Fruit fly (Drosophila melanogaster) whole organism, embryonic: ENCODE measurements around the gene CG43221.

Experiments used
- Bgb ChIP-seq: fragments of 200-800 bp; sonication (Bioruptor generic); IDR thresholded peaks from 2 replicates; pipeline ENCODE4 v1.3.6; 2022; ENCODE audit warnings: missing biosample characterization, missing genetic modification characterization; ENCODE audit not compliant: partially characterized antibody
- CG10209 ChIP-seq: fragments of 200-800 bp; sonication (Bioruptor generic); optimal IDR thresholded peaks from 3 replicates; lab custom pipeline; 2017; ENCODE audit warnings: missing biosample characterization, mild to moderate bottlenecking, missing genetic modification characterization, missing genetic modification reagents
- CG11560 ChIP-seq: fragments of 200-800 bp; sonication (Bioruptor generic); IDR thresholded peaks from 3 replicates; pipeline ENCODE4 v1.3.6; 2022; ENCODE audit warnings: missing biosample characterization, missing genetic modification characterization
- CG15269 ChIP-seq: fragments of 200-800 bp; sonication (Bioruptor generic); optimal IDR thresholded peaks from 2 replicates; lab custom pipeline; 2018; ENCODE audit warnings: missing biosample characterization, mild to moderate bottlenecking, missing genetic modification characterization, moderate library complexity
- CG17361 ChIP-seq: fragments of 200-800 bp; sonication (Bioruptor generic); IDR thresholded peaks from 3 replicates; pipeline ENCODE4 v1.3.6; 2022; ENCODE audit warnings: missing biosample characterization, missing genetic modification characterization
- CG17568 ChIP-seq: fragments of 200-800 bp; sonication (Bioruptor generic); optimal IDR thresholded peaks from 2 replicates; lab custom pipeline; 2018; ENCODE audit warnings: missing biosample characterization, mild to moderate bottlenecking, missing genetic modification characterization, moderate library complexity
- CG18262 ChIP-seq: fragments of 200-800 bp; optimal IDR thresholded peaks from 3 replicates; lab custom pipeline; 2019; ENCODE audit warnings: missing biosample characterization, mild to moderate bottlenecking, missing genetic modification characterization, moderate library complexity
- CG18476 ChIP-seq: fragments of 200-800 bp; sonication (Bioruptor generic); optimal IDR thresholded peaks from 2 replicates; lab custom pipeline; 2016; ENCODE audit warnings: missing biosample characterization, mild to moderate bottlenecking, missing genetic modification characterization
- CG2875 ChIP-seq: fragments of 200-800 bp; sonication (Bioruptor generic); optimal IDR thresholded peaks from 2 replicates; lab custom pipeline; 2017; ENCODE audit warnings: missing biosample characterization, mild to moderate bottlenecking, missing genetic modification characterization, missing genetic modification reagents
- CG31441 ChIP-seq: fragments of 200-800 bp; sonication (Bioruptor generic); IDR thresholded peaks from 2 replicates; pipeline ENCODE4 v1.3.6; 2022; ENCODE audit warnings: missing biosample characterization, missing genetic modification characterization
- CG42726 ChIP-seq: fragments of 200-800 bp; sonication (Bioruptor generic); IDR thresholded peaks from 2 replicates; pipeline ENCODE4 v1.3.6; 2022; ENCODE audit warnings: missing biosample characterization, missing genetic modification characterization; ENCODE audit not compliant: partially characterized antibody
- CG4282 ChIP-seq: fragments of 200-800 bp; sonication (Bioruptor generic); optimal IDR thresholded peaks from 2 replicates; lab custom pipeline; 2016; ENCODE audit warnings: missing biosample characterization, missing genetic modification characterization
- CG4360 ChIP-seq: fragments of 200-800 bp; sonication (Bioruptor generic); IDR thresholded peaks from 2 replicates; pipeline ENCODE4 v1.3.6; 2022; ENCODE audit warnings: missing biosample characterization, missing genetic modification characterization
- CG4617 ChIP-seq: fragments of 200-800 bp; sonication (Bioruptor generic); optimal IDR thresholded peaks from 3 replicates; lab custom pipeline; 2016; ENCODE audit warnings: missing biosample characterization, missing genetic modification characterization, borderline replicate concordance
- CG4707 ChIP-seq: fragments of 200-800 bp; sonication (Bioruptor generic); optimal IDR thresholded peaks from 2 replicates; lab custom pipeline; 2018; ENCODE audit warnings: missing biosample characterization, mild to moderate bottlenecking, missing genetic modification characterization, moderate library complexity
- CG6254 ChIP-seq: fragments of 200-800 bp; sonication (Bioruptor generic); optimal IDR thresholded peaks from 3 replicates; lab custom pipeline; 2017; ENCODE audit warnings: mild to moderate bottlenecking, missing biosample characterization, missing genetic modification reagents, missing genetic modification characterization
- CG9876 ChIP-seq: fragments of 200-800 bp; sonication (Bioruptor generic); optimal IDR thresholded peaks from 2 replicates; lab custom pipeline; 2016; ENCODE audit warnings: missing biosample characterization, missing genetic modification characterization
- Dad ChIP-seq: fragments of 200-800 bp; sonication (Bioruptor generic); optimal IDR thresholded peaks from 3 replicates; lab custom pipeline; 2016; ENCODE audit warnings: missing biosample characterization, missing genetic modification characterization
- Deaf1 ChIP-seq: fragments of 200-800 bp; optimal IDR thresholded peaks from 3 replicates; lab custom pipeline; 2019; ENCODE audit warnings: missing biosample characterization, mild to moderate bottlenecking, missing genetic modification characterization, moderate library complexity
- Drgx ChIP-seq: fragments of 200-800 bp; sonication (Bioruptor generic); IDR thresholded peaks from 2 replicates; pipeline ENCODE4 v1.3.6; 2022; ENCODE audit warnings: missing biosample characterization, missing genetic modification characterization
- HLH4C ChIP-seq: fragments of 200-800 bp; sonication (Bioruptor generic); IDR thresholded peaks from 3 replicates; pipeline ENCODE4 v1.3.6; 2022; ENCODE audit warnings: missing biosample characterization, missing genetic modification characterization; ENCODE audit not compliant: partially characterized antibody
- Hmr ChIP-seq: fragments of 200-800 bp; sonication (Bioruptor generic); optimal IDR thresholded peaks from 3 replicates; lab custom pipeline; 2017; ENCODE audit warnings: mild to moderate bottlenecking, missing biosample characterization, missing genetic modification reagents, missing genetic modification characterization
- Lhr ChIP-seq: fragments of 200-800 bp; sonication (Bioruptor generic); optimal IDR thresholded peaks from 3 replicates; lab custom pipeline; 2017; ENCODE audit warnings: mild to moderate bottlenecking, missing biosample characterization, missing genetic modification reagents, missing genetic modification characterization
- Max ChIP-seq: fragments of 200-800 bp; sonication (Bioruptor generic); optimal IDR thresholded peaks from 2 replicates; lab custom pipeline; 2016; ENCODE audit warnings: missing biosample characterization, mild to moderate bottlenecking, missing genetic modification characterization
- Myb ChIP-seq: fragments of 200-800 bp; sonication (Bioruptor generic); optimal IDR thresholded peaks from 2 replicates; lab custom pipeline; 2016; ENCODE audit warnings: missing biosample characterization, missing genetic modification characterization
- Ptx1 ChIP-seq: fragments of 200-800 bp; sonication (Bioruptor generic); IDR thresholded peaks from 2 replicates; pipeline ENCODE4 v1.3.6; 2022; ENCODE audit warnings: missing biosample characterization, missing genetic modification characterization
- Six4 ChIP-seq: fragments of 200-800 bp; sonication (Bioruptor generic); optimal IDR thresholded peaks from 2 replicates; lab custom pipeline; 2016; ENCODE audit warnings: missing biosample characterization, missing genetic modification characterization
- Sox100B ChIP-seq: fragments of 200-800 bp; sonication (Bioruptor generic); optimal IDR thresholded peaks from 3 replicates; lab custom pipeline; 2018; ENCODE audit warnings: missing biosample characterization, mild to moderate bottlenecking, missing genetic modification characterization
- TFAM ChIP-seq: fragments of 200-800 bp; sonication (Bioruptor generic); optimal IDR thresholded peaks from 2 replicates; lab custom pipeline; 2017; ENCODE audit warnings: missing biosample characterization, missing genetic modification characterization, inconsistent platforms
- Tbp ChIP-seq: fragments of >200 bp; optimal IDR thresholded peaks from 2 replicates; lab custom pipeline; 2018; ENCODE audit warnings: missing biosample characterization, missing genetic modification characterization
- amos ChIP-seq: fragments of 200-800 bp; sonication (Bioruptor generic); IDR thresholded peaks from 2 replicates; pipeline ENCODE4 v1.3.6; 2022; ENCODE audit warnings: missing biosample characterization, missing genetic modification characterization; ENCODE audit not compliant: partially characterized antibody
- ap ChIP-seq: fragments of 200-800 bp; sonication (Bioruptor generic); IDR thresholded peaks from 2 replicates; pipeline ENCODE4 v1.3.6; 2022; ENCODE audit warnings: missing biosample characterization, missing genetic modification characterization
- cato ChIP-seq: fragments of 200-800 bp; sonication (Bioruptor generic); optimal IDR thresholded peaks from 2 replicates; lab custom pipeline; 2016; ENCODE audit warnings: missing biosample characterization, missing genetic modification characterization, borderline replicate concordance
- cg ChIP-seq: fragments of 200-800 bp; sonication (Bioruptor generic); optimal IDR thresholded peaks from 3 replicates; lab custom pipeline; 2019; ENCODE audit warnings: missing biosample characterization, mild to moderate bottlenecking, missing genetic modification characterization, moderate library complexity
- chif ChIP-seq, 2 experiments: fragments of 200-800 bp; sonication (Bioruptor generic); optimal IDR thresholded peaks; 3 replicates each; lab custom pipeline; 2016; ENCODE audit warnings: missing biosample characterization in 2 of 2, missing genetic modification characterization in 2 of 2
- emc ChIP-seq: fragments of 200-800 bp; sonication (Bioruptor generic); optimal IDR thresholded peaks from 2 replicates; lab custom pipeline; 2016; ENCODE audit warnings: missing biosample characterization, missing genetic modification characterization
- fd64A ChIP-seq: fragments of 200-800 bp; sonication (Bioruptor generic); optimal IDR thresholded peaks from 3 replicates; lab custom pipeline; 2018; ENCODE audit warnings: missing biosample characterization, mild to moderate bottlenecking, missing genetic modification characterization
- her ChIP-seq: fragments of 200-800 bp; sonication (Bioruptor generic); optimal IDR thresholded peaks from 2 replicates; lab custom pipeline; 2016; ENCODE audit warnings: missing biosample characterization, missing genetic modification characterization
- kni ChIP-seq: fragments of 200-800 bp; sonication (Bioruptor generic); optimal IDR thresholded peaks from 3 replicates; lab custom pipeline; 2017; ENCODE audit warnings: mild to moderate bottlenecking, missing biosample characterization, missing genetic modification reagents, missing genetic modification characterization
- p53 ChIP-seq: fragments of 200-800 bp; sonication (Bioruptor generic); optimal IDR thresholded peaks from 2 replicates; lab custom pipeline; 2016; ENCODE audit warnings: missing biosample characterization, missing genetic modification characterization
- phol ChIP-seq: fragments of 200-800 bp; sonication (Bioruptor generic); optimal IDR thresholded peaks from 3 replicates; lab custom pipeline; 2018; ENCODE audit warnings: missing biosample characterization, mild to moderate bottlenecking, missing genetic modification characterization, moderate library complexity
- prd ChIP-seq, 3 experiments: fragments of >200 bp in 2 of 3; fragments of 200-800 bp in 1 of 3; sonication (Bioruptor generic) in 1 of 3; optimal IDR thresholded peaks in 2 of 3; IDR thresholded peaks in 1 of 3; 2 replicates in 2 of 3; 3 replicates in 1 of 3; pipeline versions ENCODE4 v1.3.6 to Lab custom; 2017 to 2022; ENCODE audit warnings: missing biosample characterization in 1 of 3, missing genetic modification characterization in 1 of 3
- pzg ChIP-seq: fragments of 200-800 bp; sonication (Bioruptor generic); optimal IDR thresholded peaks from 3 replicates; lab custom pipeline; 2018; ENCODE audit warnings: missing biosample characterization, mild to moderate bottlenecking, missing genetic modification characterization, moderate library complexity
- salm ChIP-seq: fragments of 200-800 bp; sonication (Bioruptor generic); optimal IDR thresholded peaks from 2 replicates; lab custom pipeline; 2018; ENCODE audit warnings: missing biosample characterization, mild to moderate bottlenecking, missing genetic modification characterization
- sim ChIP-seq: fragments of 200-800 bp; sonication (Bioruptor generic); IDR thresholded peaks from 2 replicates; pipeline ENCODE4 v1.3.6; 2022; ENCODE audit warnings: missing biosample characterization, missing genetic modification characterization
- sqz ChIP-seq: fragments of 200-800 bp; sonication (Bioruptor generic); optimal IDR thresholded peaks from 3 replicates; lab custom pipeline; 2018; ENCODE audit warnings: missing biosample characterization, mild to moderate bottlenecking, missing genetic modification characterization
- zen2 ChIP-seq: fragments of 200-800 bp; sonication (Bioruptor generic); IDR thresholded peaks from 3 replicates; pipeline ENCODE4 v1.3.6; 2022; ENCODE audit warnings: missing biosample characterization, missing genetic modification characterization; ENCODE audit not compliant: partially characterized antibody

Gene CG43221

DNA sequence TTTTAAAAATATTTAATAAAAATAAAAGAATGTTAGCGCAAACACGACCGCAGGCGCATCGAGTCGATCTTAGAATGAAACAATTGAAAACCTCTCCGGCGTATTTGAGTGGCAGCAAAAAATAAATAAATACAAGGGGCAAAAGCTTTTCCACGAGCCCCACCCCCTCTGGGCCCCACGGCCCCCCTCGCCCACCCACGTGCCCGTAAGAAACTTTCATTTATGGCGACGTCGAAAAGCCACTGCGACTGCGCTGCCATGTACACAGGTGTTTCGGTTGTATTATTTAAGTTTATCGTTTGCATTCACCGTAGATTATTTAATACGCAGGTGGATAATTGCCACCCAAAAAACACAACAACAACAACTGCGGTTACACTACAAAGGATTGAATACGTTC, 37.1 kb upstream of the CG43221 start (continued):
- no peak for TF ChIP-seq CG31441 (GFP tag; lab: Robert Waterston, UW)
- TF ChIP-seq pzg (GFP tag; lab: Kevin White, UChicago), result no peak
- no peak for TF ChIP-seq chif (GFP tag; optimal IDR thresholded peaks at IDR 0.05; lab: Kevin White, UChicago)
- no peak for TF ChIP-seq CG17361
- TF ChIP-seq Max (GFP tag; lab: Kevin White, UChicago), result no peak
- TF ChIP-seq cato (GFP tag; lab: Kevin White, UChicago), result no peak
- TF ChIP-seq Six4, result no peak
- peak; percentile 40 for TF ChIP-seq Hmr (GFP tag; lab: Kevin White, UChicago)
- peak; percentile 1 for TF ChIP-seq CG10209 (GFP tag; lab: Kevin White, UChicago)
- TF ChIP-seq fd64A (GFP tag; lab: Kevin White, UChicago), result no peak
- TF ChIP-seq Dad, result no peak
- TF ChIP-seq CG18476 (GFP tag; lab: Kevin White, UChicago), result no peak
- no peak for TF ChIP-seq zen2 (GFP tag; lab: Robert Waterston, UW)
- TF ChIP-seq Drgx, result no peak
- TF ChIP-seq CG42726 (GFP tag; lab: Robert Waterston, UW), result no peak
- peak; percentile 22 for TF ChIP-seq CG15269 (tag; lab: Kevin White, UChicago)
- TF ChIP-seq, all 482 proteins: peak for 39

DNA sequence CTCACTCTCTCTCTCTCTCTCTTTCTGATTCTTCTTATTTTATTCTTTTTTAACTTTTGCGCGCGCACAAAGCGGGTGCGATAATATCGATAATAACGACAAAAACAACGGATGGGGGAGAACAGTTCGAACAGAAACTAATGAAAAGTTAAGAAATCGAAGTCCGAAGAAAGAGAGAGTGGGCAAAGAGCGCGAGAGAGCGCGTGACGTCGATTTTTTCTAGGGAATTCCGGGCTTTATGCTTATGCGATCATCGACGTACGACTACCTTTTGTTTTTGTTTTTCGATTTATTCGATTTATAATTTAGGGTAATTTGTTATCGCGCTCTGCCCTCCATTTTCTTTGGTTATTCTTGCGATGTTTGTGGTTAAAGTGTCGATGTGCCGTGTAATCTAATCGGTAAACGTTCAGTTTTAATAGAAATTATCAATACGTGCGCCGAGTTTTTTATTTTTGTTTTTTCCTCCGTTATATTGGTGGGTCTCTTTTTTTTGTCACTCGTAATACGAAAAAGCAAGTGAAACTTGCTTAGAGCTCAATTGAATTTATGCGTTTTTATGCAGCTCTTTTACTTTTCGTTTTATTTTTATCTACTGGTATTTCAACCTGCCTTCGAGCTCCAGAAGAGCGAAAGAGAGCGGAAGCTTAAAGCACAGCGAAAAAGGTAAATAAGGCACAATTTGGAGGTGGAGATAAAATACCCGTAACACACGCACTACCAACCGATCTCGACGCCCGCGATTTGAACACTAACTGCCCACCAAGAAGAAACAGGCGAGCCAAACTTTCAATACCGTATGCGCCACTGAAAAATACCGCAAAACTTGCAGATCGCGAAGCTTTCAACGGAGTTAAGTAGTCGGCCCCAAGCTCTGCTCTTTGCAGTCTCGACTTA, 35.7 kb upstream of the CG43221 start, which contains the start of gene dl:
TSS of gene dl (minus strand) at position 757 of the 897 bp plus-strand sequence.
- peak; percentile 20; the same call in 1 of the 2 replicates for TF ChIP-seq Ptx1 (GFP tag; lab: Robert Waterston, UW)
- TF ChIP-seq Lhr (GFP tag; lab: Kevin White, UChicago), result no peak
- no peak for TF ChIP-seq CG4617 (GFP tag; lab: Kevin White, UChicago)
- peak; percentile 5 for TF ChIP-seq CG18262 (tag; lab: Kevin White, UChicago)
- TF ChIP-seq cg (GFP tag; lab: Kevin White, UChicago), result no peak
- TF ChIP-seq kni (GFP tag; lab: Kevin White, UChicago), result peak; percentile 75
- TF ChIP-seq HLH4C (GFP tag; lab: Robert Waterston, UW), result peak; percentile 39; the same call in 1 of the 3 replicates
- TF ChIP-seq Sox100B (GFP tag; lab: Kevin White, UChicago), result no peak
- TF ChIP-seq CG11560 (tag; lab: Robert Waterston, UW), result peak; percentile 47; the same call in 1 of the 3 replicates
- TF ChIP-seq emc, result no peak
- TF ChIP-seq CG4360 (GFP tag; lab: Robert Waterston, UW), result no peak
- no peak for TF ChIP-seq phol (tag; lab: Kevin White, UChicago)
- no peak for TF ChIP-seq CG2875 (GFP tag; lab: Kevin White, UChicago)
- no peak for TF ChIP-seq CG6254
- TF ChIP-seq Bgb (GFP tag; lab: Robert Waterston, UW), result peak; percentile 36; the same call in 1 of the 2 replicates
- no peak for TF ChIP-seq CG9876 (GFP tag; lab: Kevin White, UChicago)
- no peak for TF ChIP-seq her (GFP tag; lab: Kevin White, UChicago)
- TF ChIP-seq sqz (GFP tag; lab: Kevin White, UChicago), result peak; percentile 10
- no peak for TF ChIP-seq sim
- TF ChIP-seq prd (optimal IDR thresholded peaks at IDR 0.05; lab: Kevin White, UChicago), result no peak
- no peak for TF ChIP-seq prd (GFP tag; IDR thresholded peaks at IDR 0.05; lab: Robert Waterston, UW)
- no peak; the same call in 1 of the 2 replicates for TF ChIP-seq amos
- no peak for TF ChIP-seq p53
- TF ChIP-seq salm (tag; lab: Kevin White, UChicago), result no peak
- TF ChIP-seq Tbp (GFP tag; lab: Kevin White, UChicago), result no peak
- TF ChIP-seq Deaf1 (tag; lab: Kevin White, UChicago), result no peak
- TF ChIP-seq CG4282, result no peak
- TF ChIP-seq CG4707, result no peak
- no peak for TF ChIP-seq ap (GFP tag; lab: Robert Waterston, UW)
- no peak for TF ChIP-seq TFAM
- peak; percentile 66 for TF ChIP-seq Myb (GFP tag; lab: Kevin White, UChicago)
- peak; percentile 5 for TF ChIP-seq CG17568 (GFP tag; lab: Kevin White, UChicago)
